Fruit fly (Drosophila melanogaster) whole organism, wandering third instar larva: Measurements from ENCODE around the gene Fbp1.

Experiments used
- Abd-B ChIP-seq: fragments of >200 bp; optimal IDR thresholded peaks from 2 replicates; lab custom pipeline; 2017; ENCODE audit warnings: missing biosample characterization, missing genetic modification characterization
- CG9705 ChIP-seq: fragments of 200-800 bp; sonication (Bioruptor generic); optimal IDR thresholded peaks from 2 replicates; lab custom pipeline; 2018; ENCODE audit warnings: missing biosample characterization, mild to moderate bottlenecking, missing genetic modification characterization
- CrebA ChIP-seq: fragments of 200-800 bp; sonication (Bioruptor generic); optimal IDR thresholded peaks from 2 replicates; lab custom pipeline; 2016; ENCODE audit warnings: missing biosample characterization, mild to moderate bottlenecking, missing genetic modification characterization, borderline replicate concordance
- Dfd ChIP-seq: fragments of >200 bp; optimal IDR thresholded peaks from 2 replicates; lab custom pipeline; 2017; ENCODE audit warnings: missing biosample characterization, missing genetic modification characterization
- Dif ChIP-seq: fragments of 200-275, 200-300 bp; sonication (Bioruptor generic); optimal IDR thresholded peaks from 2 replicates; lab custom pipeline; 2018; ENCODE audit warnings: missing biosample characterization, missing genetic modification characterization; ENCODE audit not compliant: partially characterized antibody
- GATAd ChIP-seq: sonication (Bioruptor generic); optimal IDR thresholded peaks from 2 replicates; lab custom pipeline; 2016; ENCODE audit warnings: missing biosample characterization, missing genetic modification characterization
- HLH106 ChIP-seq: fragments of 200-800 bp; optimal IDR thresholded peaks from 3 replicates; lab custom pipeline; 2019; ENCODE audit warnings: missing biosample characterization, mild to moderate bottlenecking, missing genetic modification characterization, moderate library complexity
- Hnf4 ChIP-seq: fragments of 200-800 bp; sonication (Bioruptor generic); optimal IDR thresholded peaks from 2 replicates; lab custom pipeline; 2016; ENCODE audit warnings: missing biosample characterization, mild to moderate bottlenecking, missing genetic modification characterization
- Hr78 ChIP-seq: fragments of >200 bp; optimal IDR thresholded peaks from 2 replicates; lab custom pipeline; 2017; ENCODE audit warnings: missing biosample characterization, missing genetic modification characterization
- Hr83 ChIP-seq: fragments of 200-300 bp; sonication (Bioruptor generic); optimal IDR thresholded peaks from 2 replicates; lab custom pipeline; 2016; ENCODE audit warnings: missing biosample characterization, mild to moderate bottlenecking, missing genetic modification characterization, moderate library complexity; ENCODE audit not compliant: poor library complexity, severe bottlenecking
- Jra ChIP-seq: sonication (Bioruptor generic); optimal IDR thresholded peaks from 2 replicates; lab custom pipeline; 2016; ENCODE audit warnings: missing biosample characterization, missing genetic modification characterization
- Mio ChIP-seq: sonication (Bioruptor generic); optimal IDR thresholded peaks from 2 replicates; lab custom pipeline; 2016; ENCODE audit warnings: missing biosample characterization, missing genetic modification characterization
- Myc ChIP-seq: fragments of >200 bp; optimal IDR thresholded peaks from 2 replicates; lab custom pipeline; 2017
- N ChIP-seq: fragments of >200 bp; optimal IDR thresholded peaks from 2 replicates; lab custom pipeline; 2018; ENCODE audit warnings: missing biosample characterization, missing external identifiers, missing genetic modification characterization
- OdsH ChIP-seq: fragments of 200-800 bp; sonication (Bioruptor generic); optimal IDR thresholded peaks from 2 replicates; lab custom pipeline; 2016; ENCODE audit warnings: missing biosample characterization, mild to moderate bottlenecking, missing genetic modification characterization
- Rel ChIP-seq, 2 experiments: fragments of 200-800 bp; sonication (Bioruptor generic) in 1 of 2; optimal IDR thresholded peaks; 2 replicates in 1 of 2; 3 replicates in 1 of 2; lab custom pipeline; 2016 to 2019; ENCODE audit warnings: mild to moderate bottlenecking in 2 of 2, missing biosample characterization in 2 of 2, missing genetic modification characterization in 2 of 2, moderate library complexity in 1 of 2
- Sp1 ChIP-seq: fragments of 200-800 bp; sonication (Bioruptor generic); optimal IDR thresholded peaks from 3 replicates; lab custom pipeline; 2019; ENCODE audit warnings: missing biosample characterization, mild to moderate bottlenecking, missing genetic modification characterization, moderate library complexity
- Vsx2 ChIP-seq: fragments of 200-300, 225-300 bp; sonication (Bioruptor generic); optimal IDR thresholded peaks from 2 replicates; lab custom pipeline; 2018; ENCODE audit warnings: missing biosample characterization, missing genetic modification characterization; ENCODE audit not compliant: partially characterized antibody
- br ChIP-seq: fragments of 200-800 bp; sonication (Bioruptor generic); optimal IDR thresholded peaks from 2 replicates; lab custom pipeline; 2016; ENCODE audit warnings: missing biosample characterization, missing genetic modification characterization
- brk ChIP-seq: fragments of 200-800 bp; sonication (Bioruptor generic); optimal IDR thresholded peaks from 2 replicates; lab custom pipeline; 2016; ENCODE audit warnings: missing biosample characterization, mild to moderate bottlenecking, missing genetic modification characterization
- dl ChIP-seq, 2 experiments: fragments of 175-275, 200-275 bp in 1 of 2; fragments of 200-275 bp in 1 of 2; sonication (Bioruptor generic); optimal IDR thresholded peaks; lab custom pipeline; 2018; ENCODE audit warnings: mild to moderate bottlenecking in 2 of 2, missing biosample characterization in 2 of 2, missing genetic modification characterization in 2 of 2, moderate library complexity in 2 of 2; ENCODE audit not compliant: partially characterized antibody in 2 of 2, insufficient read depth in 1 of 2
- dmrt93B ChIP-seq: fragments of 200-800 bp; sonication (Bioruptor generic); optimal IDR thresholded peaks from 2 replicates; lab custom pipeline; 2018; ENCODE audit warnings: missing biosample characterization, mild to moderate bottlenecking, missing genetic modification characterization
- dsf ChIP-seq: sonication (Bioruptor generic); optimal IDR thresholded peaks from 2 replicates; lab custom pipeline; 2016; ENCODE audit warnings: missing biosample characterization, missing genetic modification characterization, borderline replicate concordance
- ey ChIP-seq: fragments of 200-800 bp; sonication (Bioruptor generic); optimal IDR thresholded peaks from 2 replicates; lab custom pipeline; 2016; ENCODE audit warnings: missing biosample characterization, missing genetic modification characterization
- foxo ChIP-seq, 2 experiments: fragments of 200-800 bp; sonication (Bioruptor generic); optimal IDR thresholded peaks; 2 replicates in 1 of 2; 3 replicates in 1 of 2; lab custom pipeline; 2016 to 2017; ENCODE audit warnings: missing biosample characterization in 2 of 2, missing genetic modification characterization in 2 of 2
- fru ChIP-seq: fragments of 200-800 bp; sonication (Bioruptor generic); optimal IDR thresholded peaks from 3 replicates; lab custom pipeline; 2016; ENCODE audit warnings: missing biosample characterization, mild to moderate bottlenecking, missing genetic modification characterization
- h ChIP-seq: fragments of 200-800 bp; sonication (Bioruptor generic); optimal IDR thresholded peaks from 3 replicates; lab custom pipeline; 2016; ENCODE audit warnings: missing biosample characterization, mild to moderate bottlenecking, missing genetic modification characterization
- jim ChIP-seq: fragments of 175-275, 200-325 bp; sonication (Bioruptor generic); optimal IDR thresholded peaks from 2 replicates; lab custom pipeline; 2016; ENCODE audit warnings: missing biosample characterization, mild to moderate bottlenecking, missing genetic modification characterization
- lola ChIP-seq: fragments of >200 bp; optimal IDR thresholded peaks from 2 replicates; lab custom pipeline; 2017; ENCODE audit warnings: missing biosample characterization, missing genetic modification characterization
- pan ChIP-seq: fragments of >200 bp; optimal IDR thresholded peaks from 2 replicates; lab custom pipeline; 2017
- psq ChIP-seq: fragments of 200-800 bp; sonication (Bioruptor generic); optimal IDR thresholded peaks from 3 replicates; lab custom pipeline; 2017; ENCODE audit warnings: missing biosample characterization, mild to moderate bottlenecking, missing genetic modification characterization, moderate library complexity
- rgr ChIP-seq: fragments of 200-800 bp; sonication (Bioruptor generic); optimal IDR thresholded peaks from 3 replicates; lab custom pipeline; 2016; ENCODE audit warnings: missing biosample characterization, mild to moderate bottlenecking, missing genetic modification characterization
- sage ChIP-seq: fragments of 200-800 bp; sonication (Bioruptor generic); optimal IDR thresholded peaks from 2 replicates; lab custom pipeline; 2016; ENCODE audit warnings: missing biosample characterization, mild to moderate bottlenecking, missing genetic modification characterization
- sv ChIP-seq: fragments of 200-800 bp; sonication (Bioruptor generic); optimal IDR thresholded peaks from 3 replicates; lab custom pipeline; 2016; ENCODE audit warnings: missing biosample characterization, missing genetic modification characterization
- tai ChIP-seq: sonication (Bioruptor generic); optimal IDR thresholded peaks from 2 replicates; lab custom pipeline; 2016; ENCODE audit warnings: missing biosample characterization, missing genetic modification characterization
- usp ChIP-seq: fragments of >200 bp; optimal IDR thresholded peaks from 2 replicates; lab custom pipeline; 2017; ENCODE audit warnings: missing biosample characterization, missing genetic modification characterization
- woc ChIP-seq: sonication (Bioruptor generic); optimal IDR thresholded peaks from 2 replicates; lab custom pipeline; 2016; ENCODE audit warnings: missing biosample characterization, mild to moderate bottlenecking, missing genetic modification characterization

Gene Fbp1

dm6 chr3L:14053806-14054205 is 44.0 kb downstream of the Fbp1 start:
- TF ChIP-seq Abd-B (GFP tag; lab: Kevin White, UChicago) (no peak), Dfd (GFP tag; lab: Kevin White, UChicago) (peak; percentile 98), OdsH (GFP tag; lab: Kevin White, UChicago) (no peak), dmrt93B (no peak), br (GFP tag; lab: Kevin White, UChicago) (no peak), psq (GFP tag; lab: Kevin White, UChicago) (no peak)

dm6 chr3L:14053073-14053643 is 44.7 kb downstream of the Fbp1 start, which contains the start of the genes CG13484 and Frl:
CG13484 (minus strand) TSS chr3L:14053079.
Frl (plus strand) TSS chr3L:14053215.
- TF ChIP-seq Vsx2 (GFP tag; lab: Kevin White, UChicago): no peak
- TF ChIP-seq Myc (lab: Kevin White, UChicago): no peak
- TF ChIP-seq Rel (GFP tag; optimal IDR thresholded peaks at IDR 0.05; lab: Kevin White, UChicago): no peak
- TF ChIP-seq Rel (tag; optimal IDR thresholded peaks at IDR 0.05; lab: Kevin White, UChicago): peak; percentile 88
- peak; percentile 15 for TF ChIP-seq jim (GFP tag; lab: Kevin White, UChicago)
- TF ChIP-seq h (GFP tag; lab: Kevin White, UChicago): peak; percentile 43
- no peak for TF ChIP-seq CrebA (GFP tag; lab: Kevin White, UChicago)
- TF ChIP-seq br (GFP tag; lab: Kevin White, UChicago): no peak
- TF ChIP-seq ey (GFP tag; lab: Kevin White, UChicago): no peak
- TF ChIP-seq Sp1: peak; percentile 59
- TF ChIP-seq psq (GFP tag; lab: Kevin White, UChicago): peak; percentile 32
- no peak for TF ChIP-seq usp
- peak; percentile 44 for TF ChIP-seq Hr83
- TF ChIP-seq sv (GFP tag; lab: Kevin White, UChicago): no peak
- no peak for TF ChIP-seq dsf (GFP tag; lab: Kevin White, UChicago)
- no peak for TF ChIP-seq sage (GFP tag; lab: Kevin White, UChicago)
- no peak for TF ChIP-seq woc (GFP tag; lab: Kevin White, UChicago)
- TF ChIP-seq rgr: peak; percentile 50
- peak; percentile 52 for TF ChIP-seq fru (GFP tag; lab: Kevin White, UChicago)
- TF ChIP-seq Jra (GFP tag; lab: Kevin White, UChicago): no peak
- TF ChIP-seq dl (GFP tag; optimal IDR thresholded peaks at IDR 0.05; lab: Kevin White, UChicago; ENCODE audit: insufficient read depth in 1 of 2, partially characterized antibody in 2 of 2): no peak
- no peak for TF ChIP-seq Hnf4
- peak; percentile 17 for TF ChIP-seq N (GFP tag; lab: Kevin White, UChicago)
- no peak for TF ChIP-seq brk (GFP tag; lab: Kevin White, UChicago)
- TF ChIP-seq dmrt93B: no peak
- peak; percentile 45 for TF ChIP-seq HLH106
- TF ChIP-seq pan (lab: Kevin White, UChicago): no peak
- peak; percentile 8 for TF ChIP-seq OdsH (GFP tag; lab: Kevin White, UChicago)
- peak; percentile 16 for TF ChIP-seq CG9705 (GFP tag; lab: Kevin White, UChicago)
- no peak for TF ChIP-seq Dfd (GFP tag; lab: Kevin White, UChicago)
- peak; percentile 15 for TF ChIP-seq Dif (GFP tag; lab: Kevin White, UChicago)
- no peak for TF ChIP-seq lola (GFP tag; lab: Kevin White, UChicago)
- TF ChIP-seq Hr78: no peak
- TF ChIP-seq, all 38 proteins: peak for 13

DNA sequence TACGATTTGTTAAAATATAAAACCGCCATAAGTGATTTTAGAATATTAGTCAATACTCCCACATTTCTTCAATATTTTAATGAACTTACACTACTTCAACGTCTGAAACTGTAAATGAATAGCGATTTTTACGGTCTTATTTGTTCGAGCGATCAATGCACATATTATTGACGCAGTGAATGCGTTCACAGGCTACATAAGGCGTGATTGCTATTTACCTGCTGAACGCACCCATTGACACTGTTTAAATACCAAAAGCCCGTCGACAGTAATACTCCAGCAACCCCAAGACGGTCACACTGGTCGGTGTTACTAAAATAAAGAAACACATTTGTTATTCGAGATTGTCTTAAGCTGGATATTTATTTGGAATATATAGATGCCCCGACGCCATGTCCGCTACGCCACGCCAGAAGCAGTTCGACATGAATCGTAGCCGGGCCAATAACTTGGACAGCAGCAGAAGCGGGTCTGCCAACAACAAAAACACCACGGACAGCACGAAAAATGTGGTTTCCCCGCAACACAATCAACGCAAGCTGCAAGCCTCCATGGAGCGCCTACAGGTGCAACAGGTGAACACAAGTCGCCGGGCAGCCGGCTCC is 46.8 kb downstream of the Fbp1 start, which contains the start of gene CG6833:
Gene CG6833, plus strand, starts transcription at position 263 of the 605 bp plus-strand sequence.
- no peak for TF ChIP-seq Mio
- TF ChIP-seq Dfd (GFP tag; lab: Kevin White, UChicago): no peak
- peak; percentile 22 for TF ChIP-seq OdsH (GFP tag; lab: Kevin White, UChicago)
- no peak for TF ChIP-seq Dif (GFP tag; lab: Kevin White, UChicago)
- TF ChIP-seq foxo (GFP tag; optimal IDR thresholded peaks at IDR 0.05; lab: Kevin White, UChicago): peak in 1 of 2 experiments; percentile 71
- TF ChIP-seq ey (GFP tag; lab: Kevin White, UChicago): peak; percentile 52
- no peak for TF ChIP-seq CrebA (GFP tag; lab: Kevin White, UChicago)
- peak; percentile 29 for TF ChIP-seq Sp1
- no peak for TF ChIP-seq Hr78
- TF ChIP-seq sage (GFP tag; lab: Kevin White, UChicago): no peak
- TF ChIP-seq HLH106: peak; percentile 74
- no peak for TF ChIP-seq brk (GFP tag; lab: Kevin White, UChicago)
- no peak for TF ChIP-seq Abd-B (GFP tag; lab: Kevin White, UChicago)
- TF ChIP-seq CG9705 (GFP tag; lab: Kevin White, UChicago): peak; percentile 33
- no peak for TF ChIP-seq dmrt93B
- peak; percentile 65 for TF ChIP-seq h (GFP tag; lab: Kevin White, UChicago)
- TF ChIP-seq dl (GFP tag; optimal IDR thresholded peaks at IDR 0.05; lab: Kevin White, UChicago; ENCODE audit: insufficient read depth in 1 of 2, partially characterized antibody in 2 of 2): no peak
- peak; percentile 50 for TF ChIP-seq br (GFP tag; lab: Kevin White, UChicago)
- peak; percentile 75 for TF ChIP-seq woc (GFP tag; lab: Kevin White, UChicago)
- TF ChIP-seq dsf (GFP tag; lab: Kevin White, UChicago): no peak
- TF ChIP-seq Hnf4: no peak
- TF ChIP-seq N (GFP tag; lab: Kevin White, UChicago): no peak
- TF ChIP-seq tai: no peak
- TF ChIP-seq Myc (lab: Kevin White, UChicago): no peak
- peak; percentile 65 for TF ChIP-seq rgr
- TF ChIP-seq lola (GFP tag; lab: Kevin White, UChicago): no peak
- TF ChIP-seq GATAd: peak; percentile 28
- TF ChIP-seq Hr83: peak; percentile 79
- peak; percentile 34 for TF ChIP-seq psq (GFP tag; lab: Kevin White, UChicago)
- TF ChIP-seq Jra (GFP tag; lab: Kevin White, UChicago): no peak
- peak; percentile 61 for TF ChIP-seq fru (GFP tag; lab: Kevin White, UChicago)
- TF ChIP-seq Vsx2 (GFP tag; lab: Kevin White, UChicago): no peak
- no peak for TF ChIP-seq Rel (GFP tag; optimal IDR thresholded peaks at IDR 0.05; lab: Kevin White, UChicago)
- peak; percentile 99 for TF ChIP-seq Rel (tag; optimal IDR thresholded peaks at IDR 0.05; lab: Kevin White, UChicago)
- TF ChIP-seq usp: no peak
- peak; percentile 9 for TF ChIP-seq jim (GFP tag; lab: Kevin White, UChicago)
